Worm (Caenorhabditis elegans): ENCODE data around the gene vav-1.

- no peak for TF ChIP-seq nhr-28 (tag; optimal IDR thresholded peaks at IDR 0.05)
- TF ChIP-seq pqm-1 (tag; optimal IDR thresholded peaks at IDR 0.05), result no peak
- TF ChIP-seq nhr-237 (tag; optimal IDR thresholded peaks at IDR 0.05), result no peak
- TF ChIP-seq F49E8.2 (tag; optimal IDR thresholded peaks at IDR 0.05; ENCODE audit: borderline replicate concordance), result peak; percentile 11
- TF ChIP-seq jun-1 (tag; optimal IDR thresholded peaks at IDR 0.05), result no peak
- TF ChIP-seq lin-13 (GFP tag; optimal IDR thresholded peaks at IDR 0.05), result no peak
- no peak for TF ChIP-seq nhr-76 (tag; optimal IDR thresholded peaks at IDR 0.05)
- TF ChIP-seq ama-1 (optimal IDR thresholded peaks at IDR 0.05), result no peak
- TF ChIP-seq nhr-11 (tag; optimal IDR thresholded peaks at IDR 0.05), result no peak
- TF ChIP-seq daf-19 (GFP tag; conservative IDR thresholded peaks at IDR 0.05), result peak; percentile 60; the same call in 1 of the 2 replicates
- TF ChIP-seq snpc-4 (tag; optimal IDR thresholded peaks at IDR 0.05), result no peak
Observed at ce11 chrX:9238692-9239091, 6.8 kb upstream of the vav-1 start.
